Worm (Caenorhabditis elegans) whole organism, mixed stage, embryonic: ENCODE data around the gene hmg-12.

Source experiments
- M03D4.4 ChIP-seq: sonication (generic microtip); optimal IDR thresholded peaks from 2 replicates; lab custom pipeline; 2017; ENCODE audit warnings: mild to moderate bottlenecking, missing genetic modification characterization, missing compliant biosample characterization
- bed-3 ChIP-seq: fragments of 200-800 bp; sonication (Bioruptor generic); optimal IDR thresholded peaks from 3 replicates; lab custom pipeline; 2018; ENCODE audit warnings: mild to moderate bottlenecking, missing genetic modification characterization, moderate library complexity, missing compliant biosample characterization
- blmp-1 ChIP-seq: fragments of 150-350 bp; optimal IDR thresholded peaks from 2 replicates; lab custom pipeline; 2014; ENCODE audit warnings: missing biosample characterization, missing genetic modification characterization
- ceh-39 ChIP-seq: fragments of 150-350 bp; optimal IDR thresholded peaks from 2 replicates; lab custom pipeline; 2014; ENCODE audit warnings: missing biosample characterization, missing genetic modification characterization
- ceh-43 ChIP-seq: fragments of 200-800 bp; sonication (Bioruptor generic); optimal IDR thresholded peaks from 2 replicates; lab custom pipeline; 2018; ENCODE audit warnings: mild to moderate bottlenecking, missing genetic modification characterization, moderate library complexity, missing compliant biosample characterization
- ceh-83 ChIP-seq: fragments of 200-800 bp; sonication (Bioruptor generic); optimal IDR thresholded peaks from 2 replicates; lab custom pipeline; 2018; ENCODE audit warnings: mild to moderate bottlenecking, missing genetic modification characterization, missing compliant biosample characterization
- ces-1 ChIP-seq: fragments of 150-350 bp; optimal IDR thresholded peaks from 2 replicates; lab custom pipeline; 2014; ENCODE audit warnings: missing biosample characterization, missing genetic modification reagents, missing genetic modification characterization
- cnd-1 ChIP-seq: fragments of 200-800 bp; sonication (Bioruptor generic); optimal IDR thresholded peaks from 2 replicates; lab custom pipeline; 2018; ENCODE audit warnings: mild to moderate bottlenecking, missing genetic modification characterization, missing compliant biosample characterization
- drap-1 ChIP-seq: fragments of 200-800 bp; sonication (Bioruptor generic); optimal IDR thresholded peaks from 3 replicates; lab custom pipeline; 2018; ENCODE audit warnings: mild to moderate bottlenecking, missing genetic modification characterization, missing compliant biosample characterization
- elt-3 ChIP-seq: fragments of 150-350 bp; optimal IDR thresholded peaks from 2 replicates; lab custom pipeline; 2014; ENCODE audit warnings: missing biosample characterization, missing genetic modification characterization
- flh-1 ChIP-seq: fragments of 200-800 bp; sonication (Bioruptor generic); optimal IDR thresholded peaks from 2 replicates; lab custom pipeline; 2018; ENCODE audit warnings: mild to moderate bottlenecking, missing genetic modification characterization, moderate library complexity, missing compliant biosample characterization
- hlh-1 ChIP-seq: fragments of 150-350 bp; optimal IDR thresholded peaks from 2 replicates; lab custom pipeline; 2014; ENCODE audit warnings: missing biosample characterization, missing genetic modification reagents, missing genetic modification characterization
- lin-32 ChIP-seq: fragments of 200-800 bp; sonication (Bioruptor generic); optimal IDR thresholded peaks from 2 replicates; lab custom pipeline; 2018; ENCODE audit warnings: mild to moderate bottlenecking, missing genetic modification characterization, missing compliant biosample characterization
- lsy-2 ChIP-seq: fragments of 150-350 bp; optimal IDR thresholded peaks from 2 replicates; lab custom pipeline; 2014; ENCODE audit warnings: missing biosample characterization, missing genetic modification characterization
- mab-5 ChIP-seq: fragments of 150-350 bp; optimal IDR thresholded peaks from 2 replicates; lab custom pipeline; 2014; ENCODE audit warnings: missing biosample characterization, missing genetic modification characterization
- mep-1 ChIP-seq: fragments of 150-350 bp; optimal IDR thresholded peaks from 2 replicates; lab custom pipeline; 2017; ENCODE audit warnings: missing biosample characterization, missing genetic modification reagents, missing genetic modification characterization, inconsistent platforms
- mls-2 ChIP-seq: sonication (generic microtip); optimal IDR thresholded peaks from 2 replicates; lab custom pipeline; 2016; ENCODE audit warnings: mild to moderate bottlenecking, missing genetic modification characterization, moderate library complexity, missing compliant biosample characterization
- nhr-12 ChIP-seq: fragments of 150-350 bp; optimal IDR thresholded peaks from 2 replicates; lab custom pipeline; 2014; ENCODE audit warnings: missing biosample characterization, missing genetic modification characterization
- nhr-2 ChIP-seq: fragments of 150-350 bp; optimal IDR thresholded peaks from 2 replicates; lab custom pipeline; 2014; ENCODE audit warnings: missing biosample characterization, missing genetic modification characterization
- nhr-237 ChIP-seq: fragments of 150-350 bp; optimal IDR thresholded peaks from 2 replicates; lab custom pipeline; 2014; ENCODE audit warnings: missing biosample characterization, missing genetic modification characterization
- nhr-28 ChIP-seq: fragments of 150-350 bp; optimal IDR thresholded peaks from 2 replicates; lab custom pipeline; 2014; ENCODE audit warnings: missing biosample characterization, missing genetic modification characterization
- nhr-76 ChIP-seq: sonication (generic microtip); optimal IDR thresholded peaks from 2 replicates; lab custom pipeline; 2017; ENCODE audit warnings: missing biosample characterization, missing genetic modification characterization
- pha-4 ChIP-seq: fragments of 150-350 bp; optimal IDR thresholded peaks from 2 replicates; lab custom pipeline; 2018; ENCODE audit warnings: missing biosample characterization, missing genetic modification reagents, missing genetic modification characterization
- snpc-4 ChIP-seq: fragments of 150-350 bp; optimal IDR thresholded peaks from 2 replicates; lab custom pipeline; 2014; ENCODE audit warnings: missing biosample characterization, missing genetic modification characterization
- sptf-1 ChIP-seq: sonication (generic microtip); optimal IDR thresholded peaks from 2 replicates; lab custom pipeline; 2017; ENCODE audit warnings: mild to moderate bottlenecking, missing genetic modification characterization, moderate library complexity, missing compliant biosample characterization
- tbx-8 ChIP-seq: fragments of 200-800 bp; sonication (Bioruptor generic); optimal IDR thresholded peaks from 2 replicates; lab custom pipeline; 2018; ENCODE audit warnings: mild to moderate bottlenecking, missing genetic modification characterization, moderate library complexity, missing compliant biosample characterization
- unc-120 ChIP-seq: sonication (generic microtip); optimal IDR thresholded peaks from 2 replicates; lab custom pipeline; 2017; ENCODE audit warnings: missing genetic modification characterization, missing compliant biosample characterization; ENCODE audit not compliant: poor library complexity, severe bottlenecking
- unc-39 ChIP-seq: fragments of 150-350 bp; optimal IDR thresholded peaks from 2 replicates; lab custom pipeline; 2014; ENCODE audit warnings: missing biosample characterization, missing genetic modification characterization
- unc-62 ChIP-seq: fragments of 150-350 bp; optimal IDR thresholded peaks from 2 replicates; lab custom pipeline; 2014; ENCODE audit warnings: missing biosample characterization, missing genetic modification reagents, missing genetic modification characterization
- zip-8 ChIP-seq: fragments of 150-350 bp; optimal IDR thresholded peaks from 2 replicates; lab custom pipeline; 2014; ENCODE audit warnings: missing biosample characterization, missing genetic modification characterization
- ztf-11 ChIP-seq: fragments of 150-350 bp; optimal IDR thresholded peaks from 2 replicates; lab custom pipeline; 2014; ENCODE audit warnings: missing biosample characterization, missing genetic modification characterization

The hmg-12 gene

ce11 chrII:11936393-11936792 is 20.1 kb downstream of the hmg-12 start:
- TF ChIP-seq elt-3 (no peak), flh-1 (GFP tag; lab: Kevin White, UChicago) (no peak), nhr-2 (no peak), snpc-4 (tag; lab: Kevin White, UChicago) (no peak), cnd-1 (tag; lab: Kevin White, UChicago) (no peak), nhr-76 (no peak), nhr-12 (tag; lab: Kevin White, UChicago) (no peak), nhr-28 (tag; lab: Kevin White, UChicago) (no peak), hlh-1 (tag; lab: Kevin White, UChicago) (no peak)

DNA sequence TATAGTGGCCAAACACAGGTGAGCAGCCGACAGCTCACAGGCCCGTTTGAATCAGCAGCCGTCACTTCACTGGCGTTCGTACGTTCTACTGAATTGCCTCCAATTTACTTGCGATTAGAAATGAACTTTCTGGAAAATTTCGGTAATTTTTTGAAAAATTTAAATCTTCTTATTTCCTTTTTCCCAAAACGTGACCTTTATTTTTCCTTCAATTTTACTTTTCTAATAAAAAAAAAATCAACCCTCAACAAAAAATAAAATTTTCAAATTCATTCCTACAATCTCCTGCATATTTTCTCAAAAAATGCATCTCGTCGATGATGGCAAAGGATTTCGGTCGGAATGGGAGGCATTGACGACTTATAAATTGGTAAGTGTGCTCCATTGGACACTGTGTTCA is 32.1 kb downstream of the hmg-12 start, which contains the start of gene W03C9.8:
TSS of gene W03C9.8 (plus strand) at position 301 of the 400 bp plus-strand sequence.
- no peak for TF ChIP-seq mep-1 (tag; lab: Kevin White, UChicago)
- no peak for TF ChIP-seq cnd-1 (tag; lab: Kevin White, UChicago)
- no peak for TF ChIP-seq sptf-1 (tag; lab: Kevin White, UChicago)
- TF ChIP-seq tbx-8 (GFP tag; lab: Kevin White, UChicago), result no peak
- no peak for TF ChIP-seq snpc-4 (tag; lab: Kevin White, UChicago)
- TF ChIP-seq blmp-1, result no peak
- TF ChIP-seq flh-1 (GFP tag; lab: Kevin White, UChicago), result no peak
- TF ChIP-seq mab-5 (tag; lab: Kevin White, UChicago), result no peak
- no peak for TF ChIP-seq drap-1 (GFP tag; lab: Kevin White, UChicago)
- TF ChIP-seq nhr-28 (tag; lab: Kevin White, UChicago), result no peak
- no peak for TF ChIP-seq unc-120 (tag; lab: Kevin White, UChicago)
- no peak for TF ChIP-seq mls-2 (tag; lab: Kevin White, UChicago)
- TF ChIP-seq, all 35 proteins: peak for 0

- no peak for TF ChIP-seq bed-3 (GFP tag; lab: Kevin White, UChicago)
- no peak for TF ChIP-seq unc-62 (GFP tag; lab: Kevin White, UChicago)
- TF ChIP-seq tbx-8 (GFP tag; lab: Kevin White, UChicago), result no peak
- TF ChIP-seq ceh-43 (GFP tag; lab: Kevin White, UChicago), result no peak
- no peak for TF ChIP-seq zip-8
- TF ChIP-seq pha-4 (tag; lab: Kevin White, UChicago), result no peak
- no peak for TF ChIP-seq ces-1 (GFP tag; lab: Kevin White, UChicago)
- no peak for TF ChIP-seq hlh-1 (tag; lab: Kevin White, UChicago)
- no peak for TF ChIP-seq nhr-28 (tag; lab: Kevin White, UChicago)
- TF ChIP-seq M03D4.4, result no peak
- no peak for TF ChIP-seq lsy-2
- no peak for TF ChIP-seq mab-5 (tag; lab: Kevin White, UChicago)
Measured at ce11 chrII:11952963-11953362, 36.6 kb downstream of the hmg-12 start.

ce11 chrII:11954208-11954607 is 37.9 kb downstream of the hmg-12 start, which contains the start of gene W03C9.6:
Gene W03C9.6 (plus strand): TSS chrII:11954508.
- peak; percentile 80 for TF ChIP-seq zip-8
- TF ChIP-seq mls-2 (tag; lab: Kevin White, UChicago), result no peak

ce11 chrII:11954811-11955210 is 38.5 kb downstream of the hmg-12 start:
- TF ChIP-seq nhr-237 (tag; lab: Kevin White, UChicago), result no peak
- no peak for TF ChIP-seq nhr-28 (tag; lab: Kevin White, UChicago)
- TF ChIP-seq unc-120 (tag; lab: Kevin White, UChicago), result no peak
- TF ChIP-seq elt-3, result no peak
- TF ChIP-seq lin-32 (GFP tag; lab: Kevin White, UChicago), result no peak
- TF ChIP-seq ztf-11, result no peak
- no peak for TF ChIP-seq blmp-1
- no peak for TF ChIP-seq hlh-1 (tag; lab: Kevin White, UChicago)
- no peak for TF ChIP-seq ceh-83
- TF ChIP-seq pha-4 (tag; lab: Kevin White, UChicago), result no peak
- no peak for TF ChIP-seq flh-1 (GFP tag; lab: Kevin White, UChicago)
- TF ChIP-seq bed-3 (GFP tag; lab: Kevin White, UChicago), result no peak
- TF ChIP-seq nhr-76, result no peak
- TF ChIP-seq ceh-39, result no peak
- TF ChIP-seq mep-1 (tag; lab: Kevin White, UChicago), result no peak
- TF ChIP-seq unc-39 (tag; lab: Kevin White, UChicago), result no peak
- no peak for TF ChIP-seq nhr-2
